Fruit fly (Drosophila melanogaster) whole organism, pupa: ENCODE measurements around the gene Cyp310a1.

ENCODE experiments used
- CG10348 ChIP-seq: fragments of 200-800 bp; sonication (Bioruptor generic); IDR thresholded peaks from 2 replicates; pipeline ENCODE4 v1.3.6; 2022; ENCODE audit warnings: missing biosample characterization, missing genetic modification characterization
- CG13204 ChIP-seq: fragments of 200-800 bp; sonication (Bioruptor generic); optimal IDR thresholded peaks from 2 replicates; lab custom pipeline; 2018; ENCODE audit warnings: missing biosample characterization, mild to moderate bottlenecking, missing genetic modification characterization, moderate library complexity
- CG4496 ChIP-seq: fragments of 200-800 bp; sonication (Bioruptor generic); IDR thresholded peaks from 3 replicates; pipeline ENCODE4 v1.3.6; 2022; ENCODE audit warnings: missing biosample characterization, missing genetic modification characterization
- CG9948 ChIP-seq: fragments of 200-800 bp; sonication (Bioruptor generic); optimal IDR thresholded peaks from 2 replicates; lab custom pipeline; 2018; ENCODE audit warnings: missing biosample characterization, mild to moderate bottlenecking, missing genetic modification characterization, moderate library complexity
- D1 ChIP-seq: fragments of 200-800 bp; sonication (Bioruptor generic); optimal IDR thresholded peaks from 2 replicates; lab custom pipeline; 2018; ENCODE audit warnings: missing biosample characterization, mild to moderate bottlenecking, missing genetic modification characterization, moderate library complexity
- EcR ChIP-seq: fragments of 200-800 bp; sonication (Bioruptor generic); optimal IDR thresholded peaks from 3 replicates; lab custom pipeline; 2019; ENCODE audit warnings: missing biosample characterization, missing genetic modification characterization, mild to moderate bottlenecking, moderate library complexity, missing genetic modification reagents
- Ets98B ChIP-seq: fragments of 200-800 bp; sonication (Bioruptor generic); IDR thresholded peaks from 2 replicates; pipeline ENCODE4 v1.3.6; 2022; ENCODE audit warnings: missing biosample characterization, missing genetic modification characterization
- Pif1A ChIP-seq: fragments of 200-800 bp; sonication (Bioruptor generic); optimal IDR thresholded peaks from 3 replicates; lab custom pipeline; 2016; ENCODE audit warnings: missing biosample characterization, missing genetic modification characterization
- fd96Ca ChIP-seq: fragments of 200-800 bp; sonication (Bioruptor generic); IDR thresholded peaks from 3 replicates; pipeline ENCODE4 v1.3.6; 2022; ENCODE audit warnings: missing biosample characterization, missing genetic modification characterization
- rn ChIP-seq: fragments of 200-800 bp; sonication (Bioruptor generic); IDR thresholded peaks from 2 replicates; pipeline ENCODE4 v1.3.6; 2022; ENCODE audit warnings: missing biosample characterization, missing genetic modification characterization

- TF ChIP-seq Ets98B (GFP tag; lab: Robert Waterston, UW) = no peak
- no peak for TF ChIP-seq Pif1A (GFP tag; lab: Kevin White, UChicago)
- no peak for TF ChIP-seq fd96Ca (GFP tag; lab: Robert Waterston, UW)
- TF ChIP-seq CG13204 = no peak
- TF ChIP-seq CG4496 (GFP tag; lab: Robert Waterston, UW) = no peak
- TF ChIP-seq EcR (GFP tag; lab: Kevin White, UChicago) = no peak
- TF ChIP-seq CG9948 (tag; lab: Kevin White, UChicago) = no peak
- no peak for TF ChIP-seq CG10348 (GFP tag; lab: Robert Waterston, UW)
- no peak for TF ChIP-seq rn (GFP tag; lab: Robert Waterston, UW)
- no peak for TF ChIP-seq D1 (tag; lab: Kevin White, UChicago)
Observed at dm6 chr2L:18673185-18673584, 20.4 kb upstream of the Cyp310a1 start, which contains the start of gene CG43339.
